Fruit fly (Drosophila melanogaster) whole organism, embryonic: ENCODE results near the gene Rab39.

ENCODE experiments used
- Atf3 ChIP-seq: fragments of 200-800 bp; sonication (Bioruptor generic); optimal IDR thresholded peaks from 3 replicates; lab custom pipeline; 2016; ENCODE audit warnings: missing biosample characterization, missing genetic modification characterization
- Awh ChIP-seq: fragments of 200-800 bp; sonication (Bioruptor generic); IDR thresholded peaks from 2 replicates; pipeline ENCODE4, ENCODE4 v1.3.6; 2022; ENCODE audit warnings: missing biosample characterization, missing genetic modification characterization
- BEAF-32 ChIP-seq: fragments of 200-800 bp; sonication (Bioruptor generic); optimal IDR thresholded peaks from 3 replicates; lab custom pipeline; 2017; ENCODE audit warnings: missing biosample characterization, missing genetic modification characterization, mild to moderate bottlenecking, moderate library complexity, missing genetic modification reagents
- CG10209 ChIP-seq: fragments of 200-800 bp; sonication (Bioruptor generic); optimal IDR thresholded peaks from 3 replicates; lab custom pipeline; 2017; ENCODE audit warnings: missing biosample characterization, mild to moderate bottlenecking, missing genetic modification characterization, missing genetic modification reagents
- CG12155 ChIP-seq: fragments of 200-800 bp; sonication (Bioruptor generic); optimal IDR thresholded peaks from 3 replicates; lab custom pipeline; 2016; ENCODE audit warnings: missing biosample characterization, missing genetic modification characterization
- CG12659 ChIP-seq: fragments of 200-800 bp; sonication (Bioruptor generic); optimal IDR thresholded peaks from 3 replicates; lab custom pipeline; 2017; ENCODE audit warnings: mild to moderate bottlenecking, missing biosample characterization, missing genetic modification reagents, missing genetic modification characterization
- CG12744 ChIP-seq: fragments of 200-800 bp; sonication (Bioruptor generic); optimal IDR thresholded peaks from 2 replicates; lab custom pipeline; 2016; ENCODE audit warnings: missing biosample characterization, missing genetic modification characterization
- CG15073 ChIP-seq: fragments of 200-800 bp; sonication (Bioruptor generic); optimal IDR thresholded peaks from 2 replicates; lab custom pipeline; 2016; ENCODE audit warnings: missing biosample characterization, missing genetic modification characterization
- CG15601 ChIP-seq: fragments of 200-800 bp; sonication (Bioruptor generic); optimal IDR thresholded peaks from 3 replicates; lab custom pipeline; 2019; ENCODE audit warnings: missing biosample characterization, mild to moderate bottlenecking, missing genetic modification characterization, moderate library complexity
- CG17328 ChIP-seq: fragments of 200-800 bp; sonication (Bioruptor generic); IDR thresholded peaks from 2 replicates; pipeline ENCODE4 v1.3.6; 2022; ENCODE audit warnings: missing biosample characterization, missing genetic modification characterization
- CG17385 ChIP-seq: fragments of 200-800 bp; sonication (Bioruptor generic); optimal IDR thresholded peaks from 3 replicates; lab custom pipeline; 2018; ENCODE audit warnings: missing biosample characterization, mild to moderate bottlenecking, missing genetic modification characterization
- CG17912 ChIP-seq: fragments of 200-800 bp; sonication (Bioruptor generic); optimal IDR thresholded peaks from 2 replicates; lab custom pipeline; 2018; ENCODE audit warnings: missing biosample characterization, mild to moderate bottlenecking, missing genetic modification characterization
- CG2199 ChIP-seq: fragments of 200-800 bp; sonication (Bioruptor generic); IDR thresholded peaks from 3 replicates; pipeline ENCODE4 v1.3.6; 2022; ENCODE audit warnings: missing biosample characterization, missing genetic modification characterization
- CG32767 ChIP-seq: fragments of 200-800 bp; sonication (Bioruptor generic); IDR thresholded peaks from 2 replicates; pipeline ENCODE4 v1.3.6; 2022; ENCODE audit warnings: missing biosample characterization, missing genetic modification characterization
- CG3847 ChIP-seq: fragments of 200-800 bp; sonication (Bioruptor generic); IDR thresholded peaks from 2 replicates; pipeline ENCODE4 v1.3.6; 2022; ENCODE audit warnings: missing biosample characterization, missing genetic modification characterization
- CG4360 ChIP-seq: fragments of 200-800 bp; sonication (Bioruptor generic); IDR thresholded peaks from 2 replicates; pipeline ENCODE4 v1.3.6; 2022; ENCODE audit warnings: missing biosample characterization, missing genetic modification characterization
- CG43689 ChIP-seq: fragments of 200-800 bp; sonication (Bioruptor generic); IDR thresholded peaks from 2 replicates; pipeline ENCODE4 v1.3.6; 2022; ENCODE audit warnings: missing biosample characterization, missing genetic modification characterization
- CG4617 ChIP-seq: fragments of 200-800 bp; sonication (Bioruptor generic); optimal IDR thresholded peaks from 3 replicates; lab custom pipeline; 2016; ENCODE audit warnings: missing biosample characterization, missing genetic modification characterization, borderline replicate concordance
- CG4730 ChIP-seq: fragments of 200-800 bp; sonication (Bioruptor generic); IDR thresholded peaks from 2 replicates; pipeline ENCODE4 v1.3.6; 2022; ENCODE audit warnings: missing biosample characterization, missing genetic modification characterization
- CG7928 ChIP-seq: fragments of 200-800 bp; sonication (Bioruptor generic); optimal IDR thresholded peaks from 2 replicates; lab custom pipeline; 2017; ENCODE audit warnings: missing biosample characterization, mild to moderate bottlenecking, missing genetic modification characterization
- CG8359 ChIP-seq: fragments of 200-800 bp; sonication (Bioruptor generic); optimal IDR thresholded peaks from 2 replicates; lab custom pipeline; 2017; ENCODE audit warnings: missing biosample characterization, mild to moderate bottlenecking, missing genetic modification characterization, borderline replicate concordance
- D ChIP-seq, 2 experiments: fragments of 200-800 bp in 1 of 2; fragments of >200 bp in 1 of 2; sonication (Bioruptor generic) in 1 of 2; optimal IDR thresholded peaks; 2 replicates in 1 of 2; 3 replicates in 1 of 2; lab custom pipeline; 2017; ENCODE audit warnings: mild to moderate bottlenecking in 1 of 2, missing biosample characterization in 1 of 2, missing genetic modification characterization in 1 of 2, missing genetic modification reagents in 1 of 2
- D19A ChIP-seq: fragments of 200-800 bp; optimal IDR thresholded peaks from 3 replicates; lab custom pipeline; 2019; ENCODE audit warnings: missing biosample characterization, mild to moderate bottlenecking, missing genetic modification characterization, moderate library complexity
- Dp ChIP-seq: fragments of 200-800 bp; sonication (Bioruptor generic); optimal IDR thresholded peaks from 2 replicates; lab custom pipeline; 2018; ENCODE audit warnings: missing biosample characterization, mild to moderate bottlenecking, missing genetic modification characterization, moderate library complexity
- Mes4 ChIP-seq: fragments of 200-800 bp; sonication (Bioruptor generic); optimal IDR thresholded peaks from 2 replicates; lab custom pipeline; 2016; ENCODE audit warnings: missing biosample characterization, missing genetic modification characterization
- Pdp1 ChIP-seq, 2 experiments: fragments of 200-800 bp; sonication (Bioruptor generic); optimal IDR thresholded peaks; 3 replicates each; lab custom pipeline; 2016; ENCODE audit warnings: missing biosample characterization in 2 of 2, missing genetic modification characterization in 2 of 2, mild to moderate bottlenecking in 1 of 2, moderate library complexity in 1 of 2
- Stat92E ChIP-seq, 3 experiments: fragments of >200 bp in 2 of 3; fragments of 200-800 bp in 1 of 3; sonication (Bioruptor generic) in 1 of 3; optimal IDR thresholded peaks; 2 replicates each; lab custom pipeline; 2017 to 2019; ENCODE audit warnings: missing biosample characterization in 3 of 3, missing genetic modification characterization in 3 of 3, mild to moderate bottlenecking in 1 of 3, moderate library complexity in 1 of 3
- Usf ChIP-seq: fragments of 200-800 bp; sonication (Bioruptor generic); optimal IDR thresholded peaks from 2 replicates; lab custom pipeline; 2017; ENCODE audit warnings: missing genotype, missing biosample characterization, missing genetic modification characterization
- YL-1 ChIP-seq: fragments of 200-800 bp; sonication (Bioruptor generic); optimal IDR thresholded peaks from 3 replicates; lab custom pipeline; 2017; ENCODE audit warnings: missing biosample characterization, mild to moderate bottlenecking, missing genetic modification characterization
- corto ChIP-seq: fragments of 200-800 bp; sonication (Bioruptor generic); optimal IDR thresholded peaks from 2 replicates; lab custom pipeline; 2016; ENCODE audit warnings: missing biosample characterization, mild to moderate bottlenecking, missing genetic modification characterization, moderate library complexity
- dmrt11E ChIP-seq: fragments of 200-800 bp; sonication (Bioruptor generic); optimal IDR thresholded peaks from 3 replicates; lab custom pipeline; 2018; ENCODE audit warnings: missing biosample characterization, mild to moderate bottlenecking, missing genetic modification characterization, moderate library complexity
- dpn ChIP-seq, 2 experiments: fragments of 200-800 bp; sonication (Bioruptor generic); optimal IDR thresholded peaks; 3 replicates each; lab custom pipeline; 2016; ENCODE audit warnings: missing biosample characterization in 2 of 2, missing genetic modification characterization in 2 of 2
- esg ChIP-seq: fragments of 200-800 bp; sonication (Bioruptor generic); conservative IDR thresholded peaks from 2 replicates; pipeline ENCODE4 v1.3.6; 2022; ENCODE audit warnings: missing biosample characterization, missing genetic modification characterization
- ewg ChIP-seq: fragments of 200-800 bp; sonication (Bioruptor generic); optimal IDR thresholded peaks from 3 replicates; lab custom pipeline; 2017; ENCODE audit warnings: mild to moderate bottlenecking, missing biosample characterization, missing genetic modification reagents, missing genetic modification characterization
- gem ChIP-seq: fragments of 200-800 bp; sonication (Bioruptor generic); optimal IDR thresholded peaks from 2 replicates; lab custom pipeline; 2019; ENCODE audit warnings: missing biosample characterization, mild to moderate bottlenecking, missing genetic modification characterization, moderate library complexity
- hbn ChIP-seq: fragments of 200-800 bp; sonication (Bioruptor generic); IDR thresholded peaks from 2 replicates; pipeline ENCODE4 v1.3.6; 2022; ENCODE audit warnings: missing biosample characterization, missing genetic modification characterization; ENCODE audit not compliant: partially characterized antibody
- her ChIP-seq: fragments of 200-800 bp; sonication (Bioruptor generic); optimal IDR thresholded peaks from 2 replicates; lab custom pipeline; 2016; ENCODE audit warnings: missing biosample characterization, missing genetic modification characterization
- luna ChIP-seq: fragments of 200-800 bp; sonication (Bioruptor generic); optimal IDR thresholded peaks from 2 replicates; lab custom pipeline; 2016; ENCODE audit warnings: missing biosample characterization, missing genetic modification characterization
- mld ChIP-seq: fragments of 200-800 bp; sonication (Bioruptor generic); IDR thresholded peaks from 3 replicates; pipeline ENCODE4 v1.3.6; 2022; ENCODE audit warnings: missing biosample characterization, missing genetic modification characterization; ENCODE audit not compliant: partially characterized antibody
- phol ChIP-seq: fragments of 200-800 bp; sonication (Bioruptor generic); optimal IDR thresholded peaks from 3 replicates; lab custom pipeline; 2018; ENCODE audit warnings: missing biosample characterization, mild to moderate bottlenecking, missing genetic modification characterization, moderate library complexity
- pum ChIP-seq: fragments of 200-800 bp; sonication (Bioruptor generic); optimal IDR thresholded peaks from 2 replicates; lab custom pipeline; 2016; ENCODE audit warnings: missing biosample characterization, missing genetic modification characterization
- schlank ChIP-seq: fragments of 200-800 bp; sonication (Bioruptor generic); optimal IDR thresholded peaks from 2 replicates; lab custom pipeline; 2018; ENCODE audit warnings: missing biosample characterization, mild to moderate bottlenecking, missing genetic modification characterization
- slou ChIP-seq: fragments of 200-800 bp; sonication (Bioruptor generic); optimal IDR thresholded peaks from 3 replicates; lab custom pipeline; 2016; ENCODE audit warnings: missing biosample characterization, missing genetic modification characterization
- trh ChIP-seq: fragments of 200-800 bp; sonication (Bioruptor generic); optimal IDR thresholded peaks from 2 replicates; lab custom pipeline; 2016; ENCODE audit warnings: missing biosample characterization, missing genetic modification characterization
- tx ChIP-seq: fragments of 200-800 bp; sonication (Bioruptor generic); optimal IDR thresholded peaks from 2 replicates; lab custom pipeline; 2016; ENCODE audit warnings: missing biosample characterization, missing genetic modification characterization
- vfl ChIP-seq: fragments of 200-800 bp; sonication (Bioruptor generic); optimal IDR thresholded peaks from 2 replicates; lab custom pipeline; 2016; ENCODE audit warnings: missing biosample characterization, missing genetic modification characterization
- vvl ChIP-seq: fragments of 200-800 bp; sonication (Bioruptor generic); IDR thresholded peaks from 2 replicates; pipeline ENCODE4 v1.3.6; 2022; ENCODE audit warnings: missing biosample characterization, missing genetic modification characterization

Rab39 gene

dm6 chrX:7734131-7734930 is at the start of gene Rab39, which contains the start of gene Pdp (continued):
- TF ChIP-seq corto (GFP tag; lab: Kevin White, UChicago) (peak; percentile 31), Mes4 (GFP tag; lab: Kevin White, UChicago) (peak; percentile 15), BEAF-32 (peak; percentile 94), CG15073 (GFP tag; lab: Kevin White, UChicago) (no peak), Pdp1 (GFP tag; optimal IDR thresholded peaks at IDR 0.05; lab: Kevin White, UChicago) (peak; percentile 42 to 72), hbn (GFP tag; lab: Robert Waterston, UW) (peak; percentile 89), dpn (GFP tag; optimal IDR thresholded peaks at IDR 0.05; lab: Kevin White, UChicago) (peak; percentile 30 to 79), pum (GFP tag; lab: Kevin White, UChicago) (peak; percentile 66), slou (GFP tag; lab: Kevin White, UChicago) (peak; percentile 51), CG12744 (GFP tag; lab: Kevin White, UChicago) (no peak), CG4360 (no peak), trh (GFP tag; lab: Kevin White, UChicago) (peak; percentile 61), vvl (GFP tag; lab: Robert Waterston, UW) (peak; percentile 86), CG7928 (GFP tag; lab: Kevin White, UChicago) (peak; percentile 30), luna (GFP tag; lab: Kevin White, UChicago) (no peak), CG10209 (GFP tag; lab: Kevin White, UChicago) (peak; percentile 73), esg (GFP tag; lab: Robert Waterston, UW) (peak; percentile 76), Usf (GFP tag; lab: Kevin White, UChicago) (peak; percentile 62), her (no peak), CG12659 (peak; percentile 76), CG17328 (GFP tag; lab: Robert Waterston, UW) (peak; percentile 42; the same call in 1 of the 2 replicates), tx (GFP tag; lab: Kevin White, UChicago) (peak; percentile 35), CG17385 (GFP tag; lab: Kevin White, UChicago) (peak; percentile 71), mld (GFP tag; lab: Robert Waterston, UW) (peak; percentile 80), CG17912 (peak; percentile 39), CG32767 (GFP tag; lab: Robert Waterston, UW) (peak; percentile 72), D (optimal IDR thresholded peaks at IDR 0.05; lab: Kevin White, UChicago) (no peak), D (GFP tag; optimal IDR thresholded peaks at IDR 0.05; lab: Kevin White, UChicago) (peak; percentile 20), CG15601 (tag; lab: Kevin White, UChicago) (peak; percentile 68), CG4730 (0 out of 2 replicates have a peak, but pooled peaks have one; percentile 18), CG8359 (GFP tag; lab: Kevin White, UChicago) (no peak), gem (tag; lab: Kevin White, UChicago) (peak; percentile 83), Atf3 (peak; percentile 51), Awh (GFP tag; lab: Robert Waterston, UW) (no peak), phol (tag; lab: Kevin White, UChicago) (peak; percentile 78), CG3847 (GFP tag; lab: Robert Waterston, UW) (peak; percentile 92), CG2199 (GFP tag; lab: Robert Waterston, UW) (peak; percentile 26; the same call in 1 of the 3 replicates), Dp (GFP tag; lab: Kevin White, UChicago) (peak; percentile 26), YL-1 (peak; percentile 51), CG12155 (GFP tag; lab: Kevin White, UChicago) (peak; percentile 95), vfl (GFP tag; lab: Kevin White, UChicago) (peak; percentile 67), CG4617 (peak; percentile 77), dmrt11E (tag; lab: Kevin White, UChicago) (peak; percentile 71), schlank (peak; percentile 30), CG43689 (GFP tag; lab: Robert Waterston, UW) (no peak), D19A (tag; lab: Kevin White, UChicago) (no peak), ewg (GFP tag; lab: Kevin White, UChicago) (peak; percentile 72), Stat92E (GFP tag; optimal IDR thresholded peaks at IDR 0.05; lab: Kevin White, UChicago) (no peak)
